Worm (Caenorhabditis elegans) whole organism, mixed stage, embryonic: ENCODE data around the gene ugt-62.

Source experiments
- ces-1 ChIP-seq: fragments of 150-350 bp; optimal IDR thresholded peaks from 2 replicates; lab custom pipeline; 2014; ENCODE audit warnings: missing biosample characterization, missing genetic modification reagents, missing genetic modification characterization
- elt-3 ChIP-seq: fragments of 150-350 bp; optimal IDR thresholded peaks from 2 replicates; lab custom pipeline; 2014; ENCODE audit warnings: missing biosample characterization, missing genetic modification characterization
- mep-1 ChIP-seq: fragments of 150-350 bp; optimal IDR thresholded peaks from 2 replicates; lab custom pipeline; 2017; ENCODE audit warnings: missing biosample characterization, missing genetic modification reagents, missing genetic modification characterization, inconsistent platforms
- mls-2 ChIP-seq: sonication (generic microtip); optimal IDR thresholded peaks from 2 replicates; lab custom pipeline; 2016; ENCODE audit warnings: mild to moderate bottlenecking, missing genetic modification characterization, moderate library complexity, missing compliant biosample characterization
- nhr-76 ChIP-seq: sonication (generic microtip); optimal IDR thresholded peaks from 2 replicates; lab custom pipeline; 2017; ENCODE audit warnings: missing biosample characterization, missing genetic modification characterization
- snpc-4 ChIP-seq: fragments of 150-350 bp; optimal IDR thresholded peaks from 2 replicates; lab custom pipeline; 2014; ENCODE audit warnings: missing biosample characterization, missing genetic modification characterization
- unc-39 ChIP-seq: fragments of 150-350 bp; optimal IDR thresholded peaks from 2 replicates; lab custom pipeline; 2014; ENCODE audit warnings: missing biosample characterization, missing genetic modification characterization
- unc-62 ChIP-seq: fragments of 150-350 bp; optimal IDR thresholded peaks from 2 replicates; lab custom pipeline; 2014; ENCODE audit warnings: missing biosample characterization, missing genetic modification reagents, missing genetic modification characterization

DNA sequence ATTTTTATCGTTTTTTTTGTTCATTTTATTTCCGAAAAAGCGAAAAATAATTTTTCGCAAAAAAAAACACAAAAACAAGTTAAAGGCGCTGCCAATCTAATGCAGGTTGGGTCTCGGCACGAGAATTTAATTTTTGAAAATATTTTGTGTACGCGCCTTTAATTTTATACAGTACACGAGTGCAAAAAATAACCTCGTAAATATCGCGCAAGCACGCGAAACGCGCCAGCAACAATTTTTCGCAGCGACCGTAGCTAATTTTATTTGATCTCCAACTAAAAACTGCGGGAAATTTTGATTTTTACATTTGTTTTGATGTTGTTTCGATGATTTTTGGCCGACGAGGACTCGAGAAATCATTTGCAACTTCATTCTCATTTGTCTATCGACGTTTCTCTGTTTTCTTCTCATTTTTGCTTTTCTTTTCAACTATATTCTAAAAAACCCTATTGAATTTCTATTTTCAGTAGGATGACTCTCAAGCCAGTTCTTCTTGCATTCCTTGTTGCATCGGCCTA, 51.5 kb downstream of the ugt-62 start, which contains the start of gene cpg-1:
- TF ChIP-seq mep-1 = no peak
- TF ChIP-seq nhr-76 (tag; lab: Kevin White, UChicago) = no peak
- no peak for TF ChIP-seq snpc-4
- no peak for TF ChIP-seq ces-1 (GFP tag; lab: Kevin White, UChicago)
- no peak for TF ChIP-seq mls-2
- TF ChIP-seq unc-62 (GFP tag; lab: Kevin White, UChicago) = no peak
- no peak for TF ChIP-seq elt-3 (tag; lab: Kevin White, UChicago)
- TF ChIP-seq unc-39 (tag; lab: Kevin White, UChicago) = no peak
